Worm (Caenorhabditis elegans) whole organism, late embryonic: ENCODE data around the gene T04F8.8.

Source experiments
- C38D4.7 ChIP-seq: fragments of 200-800 bp; sonication (Bioruptor generic); optimal IDR thresholded peaks from 2 replicates; lab custom pipeline; 2018; ENCODE audit warnings: mild to moderate bottlenecking, missing genetic modification characterization, moderate library complexity, missing compliant biosample characterization
- F13H6.1 ChIP-seq: sonication (generic microtip); optimal IDR thresholded peaks from 2 replicates; lab custom pipeline; 2016; ENCODE audit warnings: missing genetic modification characterization, missing compliant biosample characterization
- K02D7.2 ChIP-seq: sonication (generic microtip); optimal IDR thresholded peaks from 2 replicates; lab custom pipeline; 2017; ENCODE audit warnings: mild to moderate bottlenecking, missing genetic modification characterization, missing compliant biosample characterization
- K09A11.1 ChIP-seq: sonication (generic microtip); optimal IDR thresholded peaks from 2 replicates; lab custom pipeline; 2017; ENCODE audit warnings: antibody characterized with exemption, mild to moderate bottlenecking, missing genetic modification characterization, missing compliant biosample characterization; ENCODE audit not compliant: insufficient read depth
- T23F11.4 ChIP-seq: fragments of 200-800 bp; sonication (Bioruptor generic); optimal IDR thresholded peaks from 2 replicates; lab custom pipeline; 2018; ENCODE audit warnings: mild to moderate bottlenecking, missing genetic modification characterization, missing compliant biosample characterization
- Y22D7AL.16 ChIP-seq: sonication (generic microtip); optimal IDR thresholded peaks from 2 replicates; lab custom pipeline; 2016; ENCODE audit warnings: missing genetic modification characterization, missing compliant biosample characterization
- ahr-1 ChIP-seq: sonication (generic microtip); optimal IDR thresholded peaks from 2 replicates; lab custom pipeline; 2016; ENCODE audit warnings: missing genetic modification characterization, missing compliant biosample characterization
- ceh-14 ChIP-seq: sonication (generic microtip); optimal IDR thresholded peaks from 2 replicates; lab custom pipeline; 2016; ENCODE audit warnings: missing genotype, missing genetic modification characterization, missing compliant biosample characterization
- ceh-18 ChIP-seq: sonication (generic microtip); optimal IDR thresholded peaks from 2 replicates; lab custom pipeline; 2016; ENCODE audit warnings: missing genetic modification characterization, missing compliant biosample characterization
- ceh-19 ChIP-seq: fragments of 200-800 bp; sonication (Bioruptor generic); optimal IDR thresholded peaks from 2 replicates; lab custom pipeline; 2018; ENCODE audit warnings: mild to moderate bottlenecking, missing genetic modification characterization, missing compliant biosample characterization
- ceh-2 ChIP-seq: sonication (generic microtip); optimal IDR thresholded peaks from 2 replicates; lab custom pipeline; 2016; ENCODE audit warnings: missing genotype, missing genetic modification characterization, missing compliant biosample characterization
- ceh-31 ChIP-seq: sonication (generic microtip); optimal IDR thresholded peaks from 2 replicates; lab custom pipeline; 2016; ENCODE audit warnings: missing genetic modification characterization, missing compliant biosample characterization
- ceh-45 ChIP-seq: fragments of 200-800 bp; sonication (Bioruptor generic); IDR thresholded peaks from 2 replicates; pipeline ENCODE4 v1.3.6; 2022; ENCODE audit warnings: missing genetic modification reagents, missing genetic modification characterization, missing compliant biosample characterization
- ceh-6 ChIP-seq: fragments of 200-800 bp; sonication (Bioruptor generic); optimal IDR thresholded peaks from 2 replicates; lab custom pipeline; 2018; ENCODE audit warnings: mild to moderate bottlenecking, missing genetic modification characterization, missing compliant biosample characterization
- che-1 ChIP-seq: sonication (generic microtip); optimal IDR thresholded peaks from 2 replicates; lab custom pipeline; 2016; ENCODE audit warnings: mild to moderate bottlenecking, missing genetic modification characterization, missing compliant biosample characterization
- dve-1 ChIP-seq: sonication (generic microtip); optimal IDR thresholded peaks from 2 replicates; lab custom pipeline; 2017; ENCODE audit warnings: antibody characterized with exemption, mild to moderate bottlenecking, missing genetic modification characterization, missing compliant biosample characterization
- elt-2 ChIP-seq: sonication (generic microtip); optimal IDR thresholded peaks from 2 replicates; lab custom pipeline; 2016; ENCODE audit warnings: missing genetic modification reagents, missing genetic modification characterization, missing compliant biosample characterization
- elt-4 ChIP-seq: sonication (generic microtip); optimal IDR thresholded peaks from 2 replicates; lab custom pipeline; 2016; ENCODE audit warnings: missing genetic modification characterization, missing compliant biosample characterization
- ets-4 ChIP-seq: sonication (generic microtip); optimal IDR thresholded peaks from 2 replicates; lab custom pipeline; 2016; ENCODE audit warnings: missing genetic modification characterization, missing compliant biosample characterization
- eyg-1 ChIP-seq: sonication (generic microtip); optimal IDR thresholded peaks from 2 replicates; lab custom pipeline; 2016; ENCODE audit warnings: missing genotype, missing genetic modification characterization, missing compliant biosample characterization
- fax-1 ChIP-seq: sonication (generic microtip); optimal IDR thresholded peaks from 2 replicates; lab custom pipeline; 2016; ENCODE audit warnings: missing genotype, missing genetic modification characterization, missing compliant biosample characterization
- fkh-10 ChIP-seq: fragments of 150-350 bp; optimal IDR thresholded peaks from 2 replicates; lab custom pipeline; 2014; ENCODE audit warnings: missing biosample characterization, missing genetic modification reagents, missing genetic modification characterization
- gmeb-2 ChIP-seq: sonication (generic microtip); optimal IDR thresholded peaks from 2 replicates; lab custom pipeline; 2016; ENCODE audit warnings: missing genetic modification characterization, inconsistent platforms, missing compliant biosample characterization
- hlh-13 ChIP-seq: fragments of 200-800 bp; sonication (Bioruptor generic); optimal IDR thresholded peaks from 2 replicates; lab custom pipeline; 2018; ENCODE audit warnings: mild to moderate bottlenecking, missing genetic modification characterization, missing compliant biosample characterization
- hlh-15 ChIP-seq: sonication (generic microtip); optimal IDR thresholded peaks from 2 replicates; lab custom pipeline; 2016; ENCODE audit warnings: missing genetic modification characterization, missing compliant biosample characterization
- hlh-30 ChIP-seq: sonication (generic microtip); optimal IDR thresholded peaks from 2 replicates; lab custom pipeline; 2017; ENCODE audit warnings: antibody characterized with exemption, missing genetic modification characterization, missing compliant biosample characterization; ENCODE audit not compliant: insufficient read depth
- hlh-6 ChIP-seq: sonication (generic microtip); optimal IDR thresholded peaks from 2 replicates; lab custom pipeline; 2016; ENCODE audit warnings: missing genotype, missing genetic modification characterization, missing compliant biosample characterization
- hlh-8 ChIP-seq: sonication (generic microtip); optimal IDR thresholded peaks from 2 replicates; lab custom pipeline; 2016; ENCODE audit warnings: missing genotype, missing genetic modification characterization, missing compliant biosample characterization
- lim-6 ChIP-seq: sonication (generic microtip); optimal IDR thresholded peaks from 2 replicates; lab custom pipeline; 2016; ENCODE audit warnings: missing genetic modification characterization, missing compliant biosample characterization
- lin-11 ChIP-seq: fragments of 200-800 bp; sonication (Bioruptor generic); optimal IDR thresholded peaks from 2 replicates; lab custom pipeline; 2018; ENCODE audit warnings: mild to moderate bottlenecking, missing genetic modification characterization, missing compliant biosample characterization
- odd-2 ChIP-seq: sonication (generic microtip); optimal IDR thresholded peaks from 2 replicates; lab custom pipeline; 2017; ENCODE audit warnings: antibody characterized with exemption, mild to moderate bottlenecking, missing genetic modification characterization, missing compliant biosample characterization
- pat-9 ChIP-seq: fragments of 200-800 bp; sonication (Bioruptor generic); optimal IDR thresholded peaks from 2 replicates; lab custom pipeline; 2018; ENCODE audit warnings: mild to moderate bottlenecking, missing genetic modification characterization, moderate library complexity, missing compliant biosample characterization
- pha-2 ChIP-seq: sonication (generic microtip); optimal IDR thresholded peaks from 2 replicates; lab custom pipeline; 2017; ENCODE audit warnings: mild to moderate bottlenecking, missing genetic modification characterization, missing compliant biosample characterization
- pha-4 ChIP-seq: fragments of 150-350 bp; optimal IDR thresholded peaks from 2 replicates; lab custom pipeline; 2018; ENCODE audit warnings: missing biosample characterization, missing genetic modification reagents, missing genetic modification characterization
- rnt-1 ChIP-seq: sonication (generic microtip); optimal IDR thresholded peaks from 2 replicates; lab custom pipeline; 2016; ENCODE audit warnings: missing genetic modification characterization, missing compliant biosample characterization
- sdc-2 ChIP-seq: sonication (generic microtip); optimal IDR thresholded peaks from 2 replicates; lab custom pipeline; 2016; ENCODE audit warnings: missing genotype, missing genetic modification characterization, missing compliant biosample characterization
- sox-4 ChIP-seq: sonication (generic microtip); optimal IDR thresholded peaks from 2 replicates; lab custom pipeline; 2017; ENCODE audit warnings: mild to moderate bottlenecking, missing genetic modification characterization, inconsistent platforms, missing compliant biosample characterization
- tbx-2 ChIP-seq: sonication (generic microtip); optimal IDR thresholded peaks from 2 replicates; lab custom pipeline; 2016; ENCODE audit warnings: missing genetic modification characterization, missing compliant biosample characterization
- unc-42 ChIP-seq: sonication (generic microtip); optimal IDR thresholded peaks from 2 replicates; lab custom pipeline; 2016; ENCODE audit warnings: missing genotype, missing genetic modification characterization, missing compliant biosample characterization
- ztf-16 ChIP-seq: sonication (generic microtip); optimal IDR thresholded peaks from 2 replicates; lab custom pipeline; 2017; ENCODE audit warnings: missing genetic modification characterization, missing compliant biosample characterization

T04F8.8 gene

DNA sequence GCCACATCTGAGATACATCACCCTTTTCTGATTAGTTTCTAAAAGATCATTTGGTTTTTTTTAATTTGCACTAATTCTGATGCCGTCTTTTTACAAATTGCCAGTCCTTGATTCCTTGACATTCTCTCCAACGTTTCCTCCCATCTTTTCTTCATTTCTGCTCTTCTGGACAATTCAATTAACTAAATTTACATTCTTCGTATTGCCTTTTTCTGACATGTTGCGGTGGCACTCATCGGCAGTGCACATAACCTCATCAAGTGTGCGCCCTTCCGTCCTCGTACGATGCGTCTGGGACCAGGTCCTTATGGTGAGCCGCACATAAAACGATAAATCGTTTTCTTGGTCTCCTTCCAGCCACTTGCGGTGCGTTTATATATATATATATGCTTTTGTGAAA is 8.3 kb upstream of the T04F8.8 start:
- TF ChIP-seq rnt-1 (tag; lab: Kevin White, UChicago) (no peak), pat-9 (no peak), ets-4 (tag; lab: Kevin White, UChicago) (no peak), ceh-31 (tag; lab: Kevin White, UChicago) (peak; percentile 30), ahr-1 (no peak), odd-2 (no peak), F13H6.1 (tag; lab: Kevin White, UChicago) (no peak), fax-1 (tag; lab: Kevin White, UChicago) (no peak), ceh-18 (no peak), dve-1 (tag; lab: Kevin White, UChicago) (no peak), ceh-2 (tag; lab: Kevin White, UChicago) (no peak), hlh-6 (tag; lab: Kevin White, UChicago) (no peak), unc-42 (tag; lab: Kevin White, UChicago) (peak; percentile 90), ceh-14 (tag; lab: Kevin White, UChicago) (peak; percentile 2)

DNA sequence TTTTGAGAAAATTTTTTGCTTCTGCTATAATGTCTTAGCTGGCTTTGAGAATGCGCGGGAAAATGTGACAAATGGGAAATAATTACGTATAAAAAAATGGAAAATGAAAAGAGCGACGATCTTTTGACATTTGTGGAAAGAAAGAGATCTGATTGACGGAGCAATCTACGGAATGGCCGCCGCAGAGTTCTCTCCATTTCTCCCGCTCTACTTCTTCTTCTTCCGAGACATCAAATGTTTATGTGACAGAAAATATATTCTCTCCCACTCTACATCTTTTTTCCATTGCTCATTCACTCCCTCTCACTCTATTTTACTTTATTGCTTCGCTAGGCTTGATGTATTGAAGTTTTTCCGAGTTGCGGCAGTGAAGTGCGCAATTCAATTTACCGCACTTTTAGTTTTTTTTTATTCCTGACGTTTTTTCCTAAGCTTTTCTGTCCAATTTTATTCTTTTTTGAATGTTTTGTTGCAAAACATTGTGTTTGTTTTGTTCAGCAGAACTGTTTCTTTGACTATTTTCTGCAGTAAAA is 6.7 kb upstream of the T04F8.8 start:
- TF ChIP-seq ceh-14 (tag; lab: Kevin White, UChicago) (peak; percentile 1), ceh-45 (GFP tag; lab: Robert Waterston, UW) (no peak), unc-42 (tag; lab: Kevin White, UChicago) (peak; percentile 84), K09A11.1 (tag; lab: Kevin White, UChicago) (no peak), lin-11 (tag; lab: Kevin White, UChicago) (no peak)

DNA sequence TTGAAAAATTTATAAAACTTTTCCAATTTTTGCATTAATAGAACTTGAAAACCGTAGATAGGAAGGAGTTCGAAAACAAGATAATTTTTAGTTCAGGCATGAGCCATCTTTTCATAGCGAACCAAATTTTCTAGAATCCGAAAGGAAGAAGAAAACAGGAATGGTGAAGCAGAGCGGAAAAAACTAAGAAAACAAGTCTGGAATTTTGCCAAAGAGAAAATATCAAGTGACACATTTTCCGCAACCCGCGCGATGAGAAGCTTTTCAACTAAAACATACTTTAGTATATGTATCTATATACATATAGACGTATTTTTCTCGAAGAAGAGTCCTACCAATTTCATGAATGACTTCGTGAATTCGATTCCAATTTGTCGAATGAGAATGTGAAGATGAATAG is 5.7 kb upstream of the T04F8.8 start:
- TF ChIP-seq pha-4 (tag; lab: Kevin White, UChicago) (no peak), hlh-30 (tag; lab: Kevin White, UChicago) (no peak), hlh-15 (tag; lab: Kevin White, UChicago) (no peak), rnt-1 (tag; lab: Kevin White, UChicago) (no peak), eyg-1 (tag; lab: Kevin White, UChicago) (no peak), ceh-19 (no peak), fax-1 (tag; lab: Kevin White, UChicago) (no peak), elt-4 (tag; lab: Kevin White, UChicago) (no peak), lim-6 (tag; lab: Kevin White, UChicago) (no peak), fkh-10 (GFP tag; lab: Kevin White, UChicago) (no peak), dve-1 (tag; lab: Kevin White, UChicago) (no peak)

DNA sequence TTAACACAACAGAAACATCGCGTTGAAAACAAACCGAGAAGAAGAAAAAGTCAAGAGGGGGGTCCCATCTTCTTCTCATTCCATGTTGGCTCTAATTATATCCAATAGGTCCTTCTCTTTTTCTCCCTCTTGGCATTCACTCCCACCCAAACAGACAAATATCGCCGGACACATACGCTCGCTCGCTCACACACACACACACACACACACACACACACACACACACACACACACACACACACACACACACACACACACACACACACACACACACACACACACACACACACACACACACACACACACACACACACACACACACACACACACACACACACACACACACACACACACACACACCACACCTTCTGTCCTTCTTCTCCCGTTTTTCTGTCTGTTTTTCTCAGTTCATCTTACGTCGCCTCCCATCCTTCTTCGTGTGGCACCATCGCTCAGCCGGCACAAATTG is 3.5 kb upstream of the T04F8.8 start, which contains the start of gene sto-4:
TSS of gene sto-4 (plus strand) at position 360 of the 469 bp plus-strand sequence.
- TF ChIP-seq pat-9: peak; percentile 78
- TF ChIP-seq ceh-14 (tag; lab: Kevin White, UChicago): peak; percentile 58
- peak; percentile 77 for TF ChIP-seq unc-42 (tag; lab: Kevin White, UChicago)
- peak; percentile 69 for TF ChIP-seq che-1 (tag; lab: Kevin White, UChicago)
- peak; percentile 34 for TF ChIP-seq ztf-16 (tag; lab: Kevin White, UChicago)
- TF ChIP-seq K02D7.2 (tag; lab: Kevin White, UChicago): peak; percentile 66
- peak; percentile 77 for TF ChIP-seq ceh-6 (GFP tag; lab: Kevin White, UChicago)
- peak; percentile 55 for TF ChIP-seq lin-11 (tag; lab: Kevin White, UChicago)
- TF ChIP-seq C38D4.7 (GFP tag; lab: Kevin White, UChicago): peak; percentile 71
- peak; percentile 68 for TF ChIP-seq ceh-31 (tag; lab: Kevin White, UChicago)
- TF ChIP-seq sdc-2 (tag; lab: Kevin White, UChicago): peak; percentile 32
- TF ChIP-seq pha-2 (tag; lab: Kevin White, UChicago): peak; percentile 67
- TF ChIP-seq hlh-13 (GFP tag; lab: Kevin White, UChicago): peak; percentile 70
- TF ChIP-seq Y22D7AL.16 (tag; lab: Kevin White, UChicago): peak; percentile 61
- TF ChIP-seq sox-4 (tag; lab: Kevin White, UChicago): peak; percentile 53
- peak; percentile 76 for TF ChIP-seq gmeb-2 (tag; lab: Kevin White, UChicago)
- peak; percentile 48 for TF ChIP-seq elt-2
- TF ChIP-seq tbx-2: peak; percentile 72
- TF ChIP-seq rnt-1 (tag; lab: Kevin White, UChicago): peak; percentile 0
- peak; percentile 67 for TF ChIP-seq T23F11.4 (GFP tag; lab: Kevin White, UChicago)
- peak; percentile 67 for TF ChIP-seq ceh-18
- TF ChIP-seq ceh-19: peak; percentile 87
- peak; percentile 8 for TF ChIP-seq hlh-8 (tag; lab: Kevin White, UChicago)
